Fruit fly (Drosophila melanogaster) whole organism, embryonic: ENCODE results near the gene Cpsf5.

ENCODE experiments used
- ATbp ChIP-seq: fragments of 200-800 bp; sonication (Bioruptor generic); optimal IDR thresholded peaks from 2 replicates; lab custom pipeline; 2017; ENCODE audit warnings: missing biosample characterization, mild to moderate bottlenecking, missing genetic modification characterization, missing genetic modification reagents
- Abd-B ChIP-seq: fragments of 200-800 bp; sonication (Bioruptor generic); optimal IDR thresholded peaks from 2 replicates; lab custom pipeline; 2018; ENCODE audit warnings: missing biosample characterization, mild to moderate bottlenecking, missing genetic modification characterization, moderate library complexity
- Bdp1 ChIP-seq: fragments of 200-800 bp; sonication (Bioruptor generic); optimal IDR thresholded peaks from 3 replicates; lab custom pipeline; 2016; ENCODE audit warnings: missing biosample characterization, missing genetic modification characterization
- CG10565 ChIP-seq: fragments of 200-800 bp; sonication (Bioruptor generic); optimal IDR thresholded peaks from 3 replicates; lab custom pipeline; 2016; ENCODE audit warnings: missing biosample characterization, mild to moderate bottlenecking, missing genetic modification characterization
- CG10959 ChIP-seq: fragments of 200-800 bp; sonication (Bioruptor generic); IDR thresholded peaks from 2 replicates; pipeline ENCODE4 v1.3.6; 2022; ENCODE audit warnings: missing biosample characterization, missing genetic modification characterization
- CG11456 ChIP-seq: fragments of 200-800 bp; sonication (Bioruptor generic); IDR thresholded peaks from 3 replicates; pipeline ENCODE4 v1.3.6; 2022; ENCODE audit warnings: missing biosample characterization, missing genetic modification characterization
- CG13296 ChIP-seq: fragments of 200-800 bp; sonication (Bioruptor generic); optimal IDR thresholded peaks from 3 replicates; lab custom pipeline; 2018; ENCODE audit warnings: missing biosample characterization, mild to moderate bottlenecking, missing genetic modification characterization
- CG15011 ChIP-seq: fragments of 200-800 bp; sonication (Bioruptor generic); optimal IDR thresholded peaks from 3 replicates; lab custom pipeline; 2018; ENCODE audit warnings: missing biosample characterization, mild to moderate bottlenecking, missing genetic modification characterization
- CG17912 ChIP-seq: fragments of 200-800 bp; sonication (Bioruptor generic); optimal IDR thresholded peaks from 2 replicates; lab custom pipeline; 2018; ENCODE audit warnings: missing biosample characterization, mild to moderate bottlenecking, missing genetic modification characterization
- CG1832 ChIP-seq: fragments of 200-800 bp; sonication (Bioruptor generic); optimal IDR thresholded peaks from 2 replicates; lab custom pipeline; 2017; ENCODE audit warnings: missing biosample characterization, mild to moderate bottlenecking, missing genetic modification characterization, inconsistent platforms
- CG3726 ChIP-seq: fragments of 200-800 bp; sonication (Bioruptor generic); IDR thresholded peaks from 3 replicates; pipeline ENCODE4, ENCODE4 v1.3.6; 2022; ENCODE audit warnings: missing biosample characterization, missing genetic modification characterization
- CG42726 ChIP-seq: fragments of 200-800 bp; sonication (Bioruptor generic); IDR thresholded peaks from 2 replicates; pipeline ENCODE4 v1.3.6; 2022; ENCODE audit warnings: missing biosample characterization, missing genetic modification characterization; ENCODE audit not compliant: partially characterized antibody
- CG4282 ChIP-seq: fragments of 200-800 bp; sonication (Bioruptor generic); optimal IDR thresholded peaks from 2 replicates; lab custom pipeline; 2016; ENCODE audit warnings: missing biosample characterization, missing genetic modification characterization
- CG4707 ChIP-seq: fragments of 200-800 bp; sonication (Bioruptor generic); optimal IDR thresholded peaks from 2 replicates; lab custom pipeline; 2018; ENCODE audit warnings: missing biosample characterization, mild to moderate bottlenecking, missing genetic modification characterization, moderate library complexity
- CG7556 ChIP-seq: fragments of 200-800 bp; sonication (Bioruptor generic); optimal IDR thresholded peaks from 2 replicates; lab custom pipeline; 2017; ENCODE audit warnings: missing biosample characterization, mild to moderate bottlenecking, missing genetic modification characterization
- CG7839 ChIP-seq: fragments of 200-800 bp; sonication (Bioruptor generic); optimal IDR thresholded peaks from 3 replicates; lab custom pipeline; 2018; ENCODE audit warnings: missing biosample characterization, mild to moderate bottlenecking, missing genetic modification characterization, moderate library complexity
- CG8089 ChIP-seq: fragments of 200-800 bp; sonication (Bioruptor generic); optimal IDR thresholded peaks from 3 replicates; lab custom pipeline; 2016; ENCODE audit warnings: missing biosample characterization, missing genetic modification characterization
- CG8478 ChIP-seq: fragments of >200 bp; optimal IDR thresholded peaks from 2 replicates; lab custom pipeline; 2018
- D ChIP-seq, 2 experiments: fragments of 200-800 bp in 1 of 2; fragments of >200 bp in 1 of 2; sonication (Bioruptor generic) in 1 of 2; optimal IDR thresholded peaks; 2 replicates in 1 of 2; 3 replicates in 1 of 2; lab custom pipeline; 2017; ENCODE audit warnings: mild to moderate bottlenecking in 1 of 2, missing biosample characterization in 1 of 2, missing genetic modification characterization in 1 of 2, missing genetic modification reagents in 1 of 2
- Doc2 ChIP-seq: fragments of 200-800 bp; sonication (Bioruptor generic); IDR thresholded peaks from 2 replicates; pipeline ENCODE4 v1.3.6; 2022; ENCODE audit warnings: missing biosample characterization, missing genetic modification characterization
- Drgx ChIP-seq: fragments of 200-800 bp; sonication (Bioruptor generic); IDR thresholded peaks from 2 replicates; pipeline ENCODE4 v1.3.6; 2022; ENCODE audit warnings: missing biosample characterization, missing genetic modification characterization
- Ets65A ChIP-seq: fragments of 200-800 bp; sonication (Bioruptor generic); peaks from one replicate; lab custom pipeline; 2016; ENCODE audit warnings: missing biosample characterization, missing genetic modification characterization
- H15 ChIP-seq: fragments of 200-800 bp; sonication (Bioruptor generic); IDR thresholded peaks from 3 replicates; pipeline ENCODE4 v1.3.6; 2022; ENCODE audit warnings: missing biosample characterization, missing genetic modification characterization
- Hr51 ChIP-seq, 2 experiments: fragments of 200-800 bp; sonication (Bioruptor generic); optimal IDR thresholded peaks; 2 replicates in 1 of 2; 3 replicates in 1 of 2; lab custom pipeline; 2016 to 2018; ENCODE audit warnings: missing biosample characterization in 2 of 2, missing genetic modification characterization in 2 of 2, mild to moderate bottlenecking in 1 of 2, moderate library complexity in 1 of 2
- Lpt ChIP-seq: fragments of >200 bp; optimal IDR thresholded peaks from 2 replicates; lab custom pipeline; 2018; ENCODE audit warnings: missing biosample characterization, missing genetic modification characterization
- Meics ChIP-seq: fragments of 200-800 bp; sonication (Bioruptor generic); optimal IDR thresholded peaks from 2 replicates; lab custom pipeline; 2017; ENCODE audit warnings: missing biosample characterization, mild to moderate bottlenecking, missing genetic modification characterization
- Spps ChIP-seq: fragments of 200-800 bp; sonication (Bioruptor generic); optimal IDR thresholded peaks from 2 replicates; lab custom pipeline; 2018; ENCODE audit warnings: missing biosample characterization, mild to moderate bottlenecking, missing genetic modification characterization
- Sry-β ChIP-seq: fragments of 200-800 bp; sonication (Bioruptor generic); optimal IDR thresholded peaks from 2 replicates; lab custom pipeline; 2018; ENCODE audit warnings: missing biosample characterization, mild to moderate bottlenecking, missing genetic modification characterization, moderate library complexity
- Sry-δ ChIP-seq: fragments of 200-800 bp; sonication (Bioruptor generic); optimal IDR thresholded peaks from 2 replicates; lab custom pipeline; 2016; ENCODE audit warnings: missing biosample characterization, missing genetic modification characterization
- abd-A ChIP-seq: fragments of 200-800 bp; sonication (Bioruptor generic); optimal IDR thresholded peaks from 3 replicates; lab custom pipeline; 2019; ENCODE audit warnings: missing biosample characterization, mild to moderate bottlenecking, missing genetic modification characterization, moderate library complexity
- aop ChIP-seq: fragments of 200-800 bp; sonication (Bioruptor generic); IDR thresholded peaks from 2 replicates; pipeline ENCODE4 v1.3.6; 2022; ENCODE audit warnings: missing biosample characterization, missing genetic modification characterization
- cas ChIP-seq: fragments of 200-800 bp; sonication (Bioruptor generic); IDR thresholded peaks from 2 replicates; pipeline ENCODE4 v1.3.6; 2022; ENCODE audit warnings: missing biosample characterization, missing genetic modification characterization
- chif ChIP-seq, 2 experiments: fragments of 200-800 bp; sonication (Bioruptor generic); optimal IDR thresholded peaks; 3 replicates each; lab custom pipeline; 2016; ENCODE audit warnings: missing biosample characterization in 2 of 2, missing genetic modification characterization in 2 of 2
- chn ChIP-seq: fragments of 200-800 bp; sonication (Bioruptor generic); optimal IDR thresholded peaks from 2 replicates; lab custom pipeline; 2016; ENCODE audit warnings: missing biosample characterization, missing genetic modification characterization
- corto ChIP-seq: fragments of 200-800 bp; sonication (Bioruptor generic); optimal IDR thresholded peaks from 2 replicates; lab custom pipeline; 2016; ENCODE audit warnings: missing biosample characterization, mild to moderate bottlenecking, missing genetic modification characterization, moderate library complexity
- da ChIP-seq: fragments of 200-800 bp; sonication (Bioruptor generic); optimal IDR thresholded peaks from 2 replicates; lab custom pipeline; 2016; ENCODE audit warnings: missing biosample characterization, missing genetic modification characterization
- ewg ChIP-seq: fragments of 200-800 bp; sonication (Bioruptor generic); optimal IDR thresholded peaks from 3 replicates; lab custom pipeline; 2017; ENCODE audit warnings: mild to moderate bottlenecking, missing biosample characterization, missing genetic modification reagents, missing genetic modification characterization
- fu2 ChIP-seq: fragments of 200-800 bp; sonication (Bioruptor generic); optimal IDR thresholded peaks from 2 replicates; lab custom pipeline; 2016; ENCODE audit warnings: missing biosample characterization, missing genetic modification characterization
- h ChIP-seq: fragments of >200 bp; optimal IDR thresholded peaks from 2 replicates; lab custom pipeline; 2017
- ham ChIP-seq: fragments of 200-800 bp; sonication (Bioruptor generic); IDR thresholded peaks from 2 replicates; pipeline ENCODE4 v1.3.6; 2022; ENCODE audit warnings: missing biosample characterization, missing genetic modification characterization
- inv ChIP-seq: fragments of 200-800 bp; sonication (Bioruptor generic); IDR thresholded peaks from 2 replicates; pipeline ENCODE4 v1.3.6; 2022; ENCODE audit warnings: missing biosample characterization, missing genetic modification characterization; ENCODE audit not compliant: partially characterized antibody
- ken ChIP-seq: fragments of 200-800 bp; sonication (Bioruptor generic); IDR thresholded peaks from 3 replicates; pipeline ENCODE4 v1.3.6; 2022; ENCODE audit warnings: missing biosample characterization, missing genetic modification characterization
- kni ChIP-seq: fragments of 200-800 bp; sonication (Bioruptor generic); optimal IDR thresholded peaks from 3 replicates; lab custom pipeline; 2017; ENCODE audit warnings: mild to moderate bottlenecking, missing biosample characterization, missing genetic modification reagents, missing genetic modification characterization
- peb ChIP-seq: fragments of 200-800 bp; sonication (Bioruptor generic); IDR thresholded peaks from 2 replicates; pipeline ENCODE4 v1.3.6; 2022; ENCODE audit warnings: missing biosample characterization, missing genetic modification characterization
- phol ChIP-seq: fragments of 200-800 bp; sonication (Bioruptor generic); optimal IDR thresholded peaks from 3 replicates; lab custom pipeline; 2018; ENCODE audit warnings: missing biosample characterization, mild to moderate bottlenecking, missing genetic modification characterization, moderate library complexity
- pita ChIP-seq: fragments of 200-800 bp; sonication (Bioruptor generic); optimal IDR thresholded peaks from 2 replicates; lab custom pipeline; 2017; ENCODE audit warnings: missing biosample characterization, mild to moderate bottlenecking, missing genetic modification characterization
- pros ChIP-seq: fragments of 200-800 bp; sonication (Bioruptor generic); optimal IDR thresholded peaks from 3 replicates; lab custom pipeline; 2019; ENCODE audit warnings: missing biosample characterization, mild to moderate bottlenecking, missing genetic modification characterization, moderate library complexity
- rib ChIP-seq: fragments of 200-800 bp; sonication (Bioruptor generic); IDR thresholded peaks from 2 replicates; pipeline ENCODE4 v1.3.6; 2022; ENCODE audit warnings: missing biosample characterization, missing genetic modification characterization
- sens-2 ChIP-seq: fragments of 200-800 bp; sonication (Bioruptor generic); IDR thresholded peaks from 2 replicates; pipeline ENCODE4 v1.3.6; 2022; ENCODE audit warnings: missing biosample characterization, missing genetic modification characterization
- tx ChIP-seq: fragments of 200-800 bp; sonication (Bioruptor generic); optimal IDR thresholded peaks from 2 replicates; lab custom pipeline; 2016; ENCODE audit warnings: missing biosample characterization, missing genetic modification characterization
- usp ChIP-seq: fragments of >200 bp; optimal IDR thresholded peaks from 2 replicates; lab custom pipeline; 2017; ENCODE audit warnings: missing biosample characterization, missing genetic modification characterization
- zfh1 ChIP-seq: fragments of 200-800 bp; sonication (Bioruptor generic); IDR thresholded peaks from 3 replicates; pipeline ENCODE4 v1.3.6; 2022; ENCODE audit warnings: missing biosample characterization, missing genetic modification characterization

Cpsf5 gene

DNA sequence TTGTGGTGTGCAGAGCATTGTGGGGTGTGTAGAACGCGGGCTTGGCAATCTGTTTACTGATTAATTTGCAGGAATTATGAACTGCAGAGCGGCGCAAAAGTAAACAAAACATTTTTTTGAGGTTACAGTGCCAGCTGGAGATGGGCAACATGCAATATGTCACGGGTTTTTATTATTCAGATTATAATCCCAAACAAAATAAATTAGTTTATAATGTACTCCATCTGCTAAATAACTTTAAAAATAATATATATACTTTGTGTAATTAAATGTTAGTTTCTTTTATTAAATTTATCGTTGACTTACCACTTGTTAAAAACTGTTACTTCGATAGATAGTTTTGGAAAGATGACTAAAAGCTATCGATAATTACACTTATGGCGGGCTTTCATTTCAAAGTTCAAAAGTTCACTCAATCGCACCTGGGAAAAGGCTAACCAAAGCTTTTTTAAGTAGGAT is 39.9 kb upstream of the Cpsf5 start, which contains the start of gene Fdx1 (continued):
- TF ChIP-seq H15 (GFP tag; lab: Robert Waterston, UW) (0 out of 3 replicates have a peak, but pooled peaks have one; percentile 41), Lpt (GFP tag; lab: Kevin White, UChicago) (no peak), Spps (peak; percentile 5), abd-A (tag; lab: Kevin White, UChicago) (no peak), tx (GFP tag; lab: Kevin White, UChicago) (no peak), Sry-δ (GFP tag; lab: Kevin White, UChicago) (peak; percentile 70), CG8089 (GFP tag; lab: Kevin White, UChicago) (no peak), CG10959 (GFP tag; lab: Robert Waterston, UW) (no peak), CG11456 (GFP tag; lab: Robert Waterston, UW) (0 out of 3 replicates have a peak, but pooled peaks have one; percentile 27), ATbp (GFP tag; lab: Kevin White, UChicago) (no peak), Doc2 (GFP tag; lab: Robert Waterston, UW) (no peak), h (lab: Kevin White, UChicago) (no peak), aop (GFP tag; lab: Robert Waterston, UW) (no peak), Abd-B (GFP tag; lab: Kevin White, UChicago) (no peak), Hr51 (GFP tag; optimal IDR thresholded peaks at IDR 0.05; lab: Kevin White, UChicago) (peak in 1 of 2 experiments; percentile 51), Sry-β (GFP tag; lab: Kevin White, UChicago) (no peak), CG17912 (GFP tag; lab: Kevin White, UChicago) (no peak), ewg (no peak), CG7556 (GFP tag; lab: Kevin White, UChicago) (peak; percentile 8), corto (GFP tag; lab: Kevin White, UChicago) (no peak), ken (no peak), CG42726 (GFP tag; lab: Robert Waterston, UW) (no peak), ham (GFP tag; lab: Robert Waterston, UW) (no peak), inv (GFP tag; lab: Robert Waterston, UW) (peak; percentile 37; the same call in 1 of the 2 replicates), rib (no peak), sens-2 (GFP tag; lab: Robert Waterston, UW) (no peak), CG4282 (GFP tag; lab: Kevin White, UChicago) (no peak), CG10565 (GFP tag; lab: Kevin White, UChicago) (no peak), usp (GFP tag; lab: Kevin White, UChicago) (no peak), CG1832 (no peak), da (no peak), kni (GFP tag; lab: Kevin White, UChicago) (no peak), chif (GFP tag; optimal IDR thresholded peaks at IDR 0.05; lab: Kevin White, UChicago) (no peak), peb (GFP tag; lab: Robert Waterston, UW) (no peak), CG15011 (GFP tag; lab: Kevin White, UChicago) (no peak), zfh1 (GFP tag; lab: Robert Waterston, UW) (no peak), chn (GFP tag; lab: Kevin White, UChicago) (no peak), phol (tag; lab: Kevin White, UChicago) (peak; percentile 36), pita (GFP tag; lab: Kevin White, UChicago) (no peak), cas (GFP tag; lab: Robert Waterston, UW) (no peak), Ets65A (no peak), Meics (peak; percentile 42), CG4707 (GFP tag; lab: Kevin White, UChicago) (no peak), CG7839 (tag; lab: Kevin White, UChicago) (peak; percentile 32), CG8478 (lab: Kevin White, UChicago) (no peak), Drgx (GFP tag; lab: Robert Waterston, UW) (no peak), D (optimal IDR thresholded peaks at IDR 0.05; lab: Kevin White, UChicago) (no peak), D (GFP tag; optimal IDR thresholded peaks at IDR 0.05; lab: Kevin White, UChicago) (no peak), pros (GFP tag; lab: Kevin White, UChicago) (no peak), Bdp1 (GFP tag; lab: Kevin White, UChicago) (no peak), CG3726 (no peak), fu2 (no peak), CG13296 (GFP tag; lab: Kevin White, UChicago) (peak; percentile 48)
